Worm (Caenorhabditis elegans): Measurements from ENCODE around the gene sedl-1.
"Not testable (repeated sequence)": the region's sequence is repeated elsewhere in the genome, so short reads cannot be mapped to it uniquely, and the experiment has no call there.

- not testable (repeated sequence) for TF ChIP-seq mep-1 (tag; optimal IDR thresholded peaks at IDR 0.05); mab-9 (GFP tag; IDR thresholded peaks at IDR 0.05); aly-2 (tag; optimal IDR thresholded peaks at IDR 0.05); egl-27 (tag; optimal IDR thresholded peaks at IDR 0.05)
Observed at ce11 chrX:1403444-1403843, 36.6 kb downstream of the sedl-1 start, which contains the start of gene ZK402.2.
